Fruit fly (Drosophila melanogaster) whole organism, prepupa: ENCODE measurements around the gene Sarm.

Source experiments
- Blimp-1 ChIP-seq: fragments of 200-800 bp; sonication (Bioruptor generic); optimal IDR thresholded peaks from 3 replicates; lab custom pipeline; 2017; ENCODE audit warnings: missing biosample characterization, missing genetic modification characterization, mild to moderate bottlenecking, moderate library complexity, missing genetic modification reagents
- CG10631 ChIP-seq: fragments of 200-800 bp; sonication (Bioruptor generic); optimal IDR thresholded peaks from 2 replicates; lab custom pipeline; 2016; ENCODE audit warnings: missing biosample characterization, missing genetic modification characterization
- CG10669 ChIP-seq: fragments of 200-800 bp; sonication (Bioruptor generic); optimal IDR thresholded peaks from 3 replicates; lab custom pipeline; 2018; ENCODE audit warnings: missing biosample characterization, mild to moderate bottlenecking, missing genetic modification characterization, moderate library complexity
- CG11762 ChIP-seq: fragments of 200-800 bp; sonication (Bioruptor generic); optimal IDR thresholded peaks from 3 replicates; lab custom pipeline; 2016; ENCODE audit warnings: missing biosample characterization, missing genetic modification characterization; ENCODE audit not compliant: insufficient read depth
- CG11902 ChIP-seq: fragments of 200-800 bp; sonication (Bioruptor generic); optimal IDR thresholded peaks from 3 replicates; lab custom pipeline; 2016; ENCODE audit warnings: missing biosample characterization, missing genetic modification characterization
- CG31627 ChIP-seq: fragments of 200-800 bp; sonication (Bioruptor generic); optimal IDR thresholded peaks from 3 replicates; lab custom pipeline; 2016; ENCODE audit warnings: missing biosample characterization, missing genetic modification characterization
- CG32006 ChIP-seq: fragments of 200-800 bp; sonication (Bioruptor generic); optimal IDR thresholded peaks from 3 replicates; lab custom pipeline; 2017; ENCODE audit warnings: missing biosample characterization, mild to moderate bottlenecking, missing genetic modification characterization
- CG34406 ChIP-seq: fragments of 200-800 bp; sonication (Bioruptor generic); optimal IDR thresholded peaks from 3 replicates; lab custom pipeline; 2016; ENCODE audit warnings: missing biosample characterization, missing genetic modification characterization
- CG3919 ChIP-seq: fragments of 200-800 bp; sonication (Bioruptor generic); optimal IDR thresholded peaks from 3 replicates; lab custom pipeline; 2016; ENCODE audit warnings: missing biosample characterization, missing genetic modification characterization
- CG4318 ChIP-seq: fragments of 200-800 bp; sonication (Bioruptor generic); optimal IDR thresholded peaks from 3 replicates; lab custom pipeline; 2017; ENCODE audit warnings: missing biosample characterization, mild to moderate bottlenecking, missing genetic modification characterization
- CG6163 ChIP-seq: fragments of 200-800 bp; sonication (Bioruptor generic); IDR thresholded peaks from 3 replicates; pipeline ENCODE4 v1.3.6; 2022; ENCODE audit warnings: missing biosample characterization, missing genetic modification characterization
- CG6276 ChIP-seq: fragments of 200-800 bp; sonication (Bioruptor generic); optimal IDR thresholded peaks from 2 replicates; lab custom pipeline; 2017; ENCODE audit warnings: missing biosample characterization, mild to moderate bottlenecking, missing genetic modification characterization
- CG6808 ChIP-seq: fragments of 200-800 bp; sonication (Bioruptor generic); optimal IDR thresholded peaks from 3 replicates; lab custom pipeline; 2017; ENCODE audit warnings: missing biosample characterization, missing genetic modification characterization, mild to moderate bottlenecking, moderate library complexity, missing genetic modification reagents
- CG6854 ChIP-seq: fragments of 200-800 bp; sonication (Bioruptor generic); optimal IDR thresholded peaks from 2 replicates; lab custom pipeline; 2017; ENCODE audit warnings: missing biosample characterization, mild to moderate bottlenecking, missing genetic modification characterization
- CG7368 ChIP-seq: fragments of 200-800 bp; sonication (Bioruptor generic); optimal IDR thresholded peaks from 3 replicates; lab custom pipeline; 2016; ENCODE audit warnings: missing biosample characterization, missing genetic modification characterization
- CG8119 ChIP-seq: fragments of 200-800 bp; sonication (Bioruptor generic); IDR thresholded peaks from 3 replicates; pipeline ENCODE4 v1.3.6; 2022; ENCODE audit warnings: missing biosample characterization, missing genetic modification characterization
- CG8319 ChIP-seq: fragments of 200-800 bp; sonication (Bioruptor generic); optimal IDR thresholded peaks from 3 replicates; lab custom pipeline; 2016; ENCODE audit warnings: missing biosample characterization, missing genetic modification characterization
- CG8632 ChIP-seq: fragments of 200-800 bp; sonication (Bioruptor generic); optimal IDR thresholded peaks from 3 replicates; lab custom pipeline; 2016; ENCODE audit warnings: missing biosample characterization, missing genetic modification characterization
- Eip75B ChIP-seq: fragments of 200-800 bp; sonication (Bioruptor generic); optimal IDR thresholded peaks from 3 replicates; lab custom pipeline; 2016; ENCODE audit warnings: missing biosample characterization, missing genetic modification characterization
- Eip78C ChIP-seq: fragments of 200-800 bp; sonication (Bioruptor generic); peaks from one replicate; lab custom pipeline; 2016; ENCODE audit warnings: missing biosample characterization, missing genetic modification characterization
- Ets21C ChIP-seq: fragments of 200-800 bp; sonication (Bioruptor generic); optimal IDR thresholded peaks from 3 replicates; lab custom pipeline; 2016; ENCODE audit warnings: missing biosample characterization, missing genetic modification characterization
- Ets96B ChIP-seq: fragments of 200-800 bp; optimal IDR thresholded peaks from 2 replicates; lab custom pipeline; 2019; ENCODE audit warnings: missing biosample characterization, mild to moderate bottlenecking, missing genetic modification characterization, moderate library complexity
- Hr39 ChIP-seq: fragments of 200-800 bp; sonication (Bioruptor generic); optimal IDR thresholded peaks from 2 replicates; lab custom pipeline; 2016; ENCODE audit warnings: missing biosample characterization, missing genetic modification characterization
- Hr4 ChIP-seq: fragments of 200-800 bp; sonication (Bioruptor generic); optimal IDR thresholded peaks from 3 replicates; lab custom pipeline; 2016; ENCODE audit warnings: missing biosample characterization, missing genetic modification characterization
- Met ChIP-seq: fragments of 200-800 bp; sonication (Bioruptor generic); optimal IDR thresholded peaks from 3 replicates; lab custom pipeline; 2016; ENCODE audit warnings: missing biosample characterization, missing genetic modification characterization
- OdsH ChIP-seq: fragments of 200-800 bp; sonication (Bioruptor generic); optimal IDR thresholded peaks from 3 replicates; lab custom pipeline; 2016; ENCODE audit warnings: missing biosample characterization, missing genetic modification characterization
- Smox ChIP-seq: fragments of 200-800 bp; sonication (Bioruptor generic); optimal IDR thresholded peaks from 3 replicates; lab custom pipeline; 2016; ENCODE audit warnings: missing biosample characterization, missing genetic modification characterization
- Sox14 ChIP-seq: fragments of 200-800 bp; sonication (Bioruptor generic); optimal IDR thresholded peaks from 3 replicates; lab custom pipeline; 2016; ENCODE audit warnings: missing biosample characterization, missing genetic modification characterization
- achi ChIP-seq: fragments of 200-800 bp; sonication (Bioruptor generic); optimal IDR thresholded peaks from 3 replicates; lab custom pipeline; 2016; ENCODE audit warnings: missing biosample characterization, missing genetic modification characterization
- cyc ChIP-seq: fragments of 200-800 bp; sonication (Bioruptor generic); optimal IDR thresholded peaks from 3 replicates; lab custom pipeline; 2016; ENCODE audit warnings: missing biosample characterization, missing genetic modification characterization
- dac ChIP-seq: fragments of 200-800 bp; sonication (Bioruptor generic); optimal IDR thresholded peaks from 2 replicates; lab custom pipeline; 2017; ENCODE audit warnings: missing biosample characterization, mild to moderate bottlenecking, missing genetic modification characterization
- dsx ChIP-seq: fragments of 200-800 bp; optimal IDR thresholded peaks from 3 replicates; lab custom pipeline; 2019; ENCODE audit warnings: missing biosample characterization, mild to moderate bottlenecking, missing genetic modification characterization, moderate library complexity; ENCODE audit not compliant: poor library complexity, severe bottlenecking
- eg ChIP-seq: fragments of 200-800 bp; sonication (Bioruptor generic); IDR thresholded peaks from 3 replicates; pipeline ENCODE4 v1.3.6; 2022; ENCODE audit warnings: missing biosample characterization, missing genetic modification characterization
- esn ChIP-seq: fragments of 200-800 bp; sonication (Bioruptor generic); optimal IDR thresholded peaks from 2 replicates; lab custom pipeline; 2016; ENCODE audit warnings: missing biosample characterization, mild to moderate bottlenecking, missing genetic modification characterization, moderate library complexity
- fd59A ChIP-seq: fragments of 200-800 bp; sonication (Bioruptor generic); optimal IDR thresholded peaks from 2 replicates; lab custom pipeline; 2017; ENCODE audit warnings: missing biosample characterization, mild to moderate bottlenecking, missing genetic modification characterization, missing genetic modification reagents
- fd85E ChIP-seq: fragments of 200-800 bp; sonication (Bioruptor generic); optimal IDR thresholded peaks from 3 replicates; lab custom pipeline; 2016; ENCODE audit warnings: missing biosample characterization, missing genetic modification characterization
- net ChIP-seq: fragments of 200-800 bp; sonication (Bioruptor generic); optimal IDR thresholded peaks from 3 replicates; lab custom pipeline; 2016; ENCODE audit warnings: missing biosample characterization, missing genetic modification characterization
- pdm3 ChIP-seq: fragments of 200-800 bp; sonication (Bioruptor generic); optimal IDR thresholded peaks from 3 replicates; lab custom pipeline; 2016; ENCODE audit warnings: missing biosample characterization, missing genetic modification characterization
- salr ChIP-seq, 2 experiments: fragments of 200-800 bp; sonication (Bioruptor generic); optimal IDR thresholded peaks; 3 replicates each; lab custom pipeline; 2016 to 2018; ENCODE audit warnings: missing biosample characterization in 2 of 2, missing genetic modification characterization in 2 of 2, mild to moderate bottlenecking in 1 of 2
- spab ChIP-seq: fragments of 200-800 bp; sonication (Bioruptor generic); optimal IDR thresholded peaks from 2 replicates; lab custom pipeline; 2017; ENCODE audit warnings: missing biosample characterization, mild to moderate bottlenecking, missing genetic modification characterization, missing genetic modification reagents
- ss ChIP-seq, 2 experiments: fragments of 200-800 bp; sonication (Bioruptor generic); optimal IDR thresholded peaks; 2 replicates in 1 of 2; 3 replicates in 1 of 2; lab custom pipeline; 2017 to 2018; ENCODE audit warnings: mild to moderate bottlenecking in 2 of 2, missing biosample characterization in 2 of 2, missing genetic modification characterization in 2 of 2, moderate library complexity in 1 of 2
- topi ChIP-seq: fragments of 200-800 bp; sonication (Bioruptor generic); optimal IDR thresholded peaks from 3 replicates; lab custom pipeline; 2016; ENCODE audit warnings: missing biosample characterization, missing genetic modification characterization
- vri ChIP-seq: fragments of 200-800 bp; sonication (Bioruptor generic); optimal IDR thresholded peaks from 3 replicates; lab custom pipeline; 2016; ENCODE audit warnings: missing biosample characterization, mild to moderate bottlenecking, missing genetic modification characterization

Sarm gene

DNA sequence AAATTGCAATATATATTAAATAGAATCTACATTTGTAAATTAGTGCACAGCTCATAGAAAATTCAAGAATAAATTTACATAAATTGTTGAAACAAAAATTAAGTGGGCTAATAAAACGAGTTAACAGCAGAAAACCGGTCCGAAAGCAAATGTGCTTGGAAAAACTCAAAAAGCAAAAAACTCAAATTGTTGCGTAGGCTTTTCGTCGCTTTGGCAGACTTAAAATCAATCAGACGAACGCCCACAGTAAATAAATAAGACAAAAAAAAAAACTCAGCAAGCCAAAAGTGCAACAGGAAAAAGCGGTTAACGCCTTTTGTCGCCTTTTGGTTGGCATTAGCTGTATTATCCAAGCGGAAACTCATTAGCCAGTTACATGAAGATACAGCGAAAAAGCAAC, 14.3 kb downstream of the Sarm start:
- no peak for TF ChIP-seq Eip78C (GFP tag; lab: Kevin White, UChicago)
- no peak for TF ChIP-seq achi
- TF ChIP-seq ss (GFP tag; optimal IDR thresholded peaks at IDR 0.05; lab: Kevin White, UChicago) = no peak
- TF ChIP-seq CG34406 = no peak
- no peak for TF ChIP-seq Smox
- no peak for TF ChIP-seq Ets21C (GFP tag; lab: Kevin White, UChicago)

- no peak for TF ChIP-seq CG6808 (GFP tag; lab: Kevin White, UChicago)
- no peak for TF ChIP-seq Hr4 (GFP tag; lab: Kevin White, UChicago)
- TF ChIP-seq CG32006 (GFP tag; lab: Kevin White, UChicago) = no peak
- no peak for TF ChIP-seq CG8119
- TF ChIP-seq esn (GFP tag; lab: Kevin White, UChicago) = no peak
- no peak for TF ChIP-seq pdm3 (GFP tag; lab: Kevin White, UChicago)
- no peak for TF ChIP-seq salr (GFP tag; optimal IDR thresholded peaks at IDR 0.05; lab: Kevin White, UChicago)
- TF ChIP-seq Eip75B = no peak
- TF ChIP-seq CG11762 (GFP tag; lab: Kevin White, UChicago) = no peak
- no peak for TF ChIP-seq CG6276 (GFP tag; lab: Kevin White, UChicago)
- no peak for TF ChIP-seq achi
Observed at dm6 chr3L:8079598-8079997, 15.9 kb downstream of the Sarm start.

dm6 chr3L:8080790-8081189, 17.1 kb downstream of the Sarm start:
- TF ChIP-seq CG6163 (GFP tag; lab: Robert Waterston, UW) (no peak), eg (GFP tag; lab: Robert Waterston, UW) (no peak), dac (no peak), CG8632 (GFP tag; lab: Kevin White, UChicago) (no peak), topi (GFP tag; lab: Kevin White, UChicago) (no peak), fd59A (GFP tag; lab: Kevin White, UChicago) (no peak), spab (no peak), OdsH (GFP tag; lab: Kevin White, UChicago) (no peak), CG4318 (GFP tag; lab: Kevin White, UChicago) (no peak), CG10669 (GFP tag; lab: Kevin White, UChicago) (no peak), CG31627 (GFP tag; lab: Kevin White, UChicago) (no peak)

- TF ChIP-seq Sox14 (peak; percentile 48), CG3919 (GFP tag; lab: Kevin White, UChicago) (peak; percentile 63), CG11902 (no peak), CG6854 (GFP tag; lab: Kevin White, UChicago) (peak; percentile 71), CG8319 (peak; percentile 8), Hr39 (GFP tag; lab: Kevin White, UChicago) (no peak), CG8632 (GFP tag; lab: Kevin White, UChicago) (peak; percentile 28), vri (GFP tag; lab: Kevin White, UChicago) (peak; percentile 88), dsx (GFP tag; lab: Kevin White, UChicago) (peak; percentile 43), fd59A (GFP tag; lab: Kevin White, UChicago) (no peak), CG6276 (GFP tag; lab: Kevin White, UChicago) (no peak), Eip78C (GFP tag; lab: Kevin White, UChicago) (peak; percentile 84), CG8119 (peak; percentile 49; the same call in 1 of the 3 replicates), eg (GFP tag; lab: Robert Waterston, UW) (0 out of 3 replicates have a peak, but pooled peaks have one; percentile 18), pdm3 (GFP tag; lab: Kevin White, UChicago) (peak; percentile 46), CG4318 (GFP tag; lab: Kevin White, UChicago) (no peak), Blimp-1 (GFP tag; lab: Kevin White, UChicago) (no peak), net (peak; percentile 62), Ets96B (tag; lab: Kevin White, UChicago) (peak; percentile 4), topi (GFP tag; lab: Kevin White, UChicago) (peak; percentile 50), Smox (peak; percentile 28), CG7368 (GFP tag; lab: Kevin White, UChicago) (peak; percentile 44), Eip75B (peak; percentile 41), fd85E (GFP tag; lab: Kevin White, UChicago) (peak; percentile 73), Hr4 (GFP tag; lab: Kevin White, UChicago) (no peak), OdsH (GFP tag; lab: Kevin White, UChicago) (peak; percentile 8), Met (GFP tag; lab: Kevin White, UChicago) (peak; percentile 59), CG6163 (GFP tag; lab: Robert Waterston, UW) (peak; percentile 74; the same call in 2 of the 3 replicates), cyc (no peak), CG10631 (GFP tag; lab: Kevin White, UChicago) (no peak), CG10669 (GFP tag; lab: Kevin White, UChicago) (no peak), salr (GFP tag; optimal IDR thresholded peaks at IDR 0.05; lab: Kevin White, UChicago) (peak; percentile 32 to 35), achi (peak; percentile 32), ss (GFP tag; optimal IDR thresholded peaks at IDR 0.05; lab: Kevin White, UChicago) (peak in 1 of 2 experiments; percentile 58), CG31627 (GFP tag; lab: Kevin White, UChicago) (peak; percentile 13)
Observed at dm6 chr3L:8081822-8082221, 18.1 kb downstream of the Sarm start.
